Worm (Caenorhabditis elegans): ENCODE data around the gene lon-3.

lon-3 gene

DNA sequence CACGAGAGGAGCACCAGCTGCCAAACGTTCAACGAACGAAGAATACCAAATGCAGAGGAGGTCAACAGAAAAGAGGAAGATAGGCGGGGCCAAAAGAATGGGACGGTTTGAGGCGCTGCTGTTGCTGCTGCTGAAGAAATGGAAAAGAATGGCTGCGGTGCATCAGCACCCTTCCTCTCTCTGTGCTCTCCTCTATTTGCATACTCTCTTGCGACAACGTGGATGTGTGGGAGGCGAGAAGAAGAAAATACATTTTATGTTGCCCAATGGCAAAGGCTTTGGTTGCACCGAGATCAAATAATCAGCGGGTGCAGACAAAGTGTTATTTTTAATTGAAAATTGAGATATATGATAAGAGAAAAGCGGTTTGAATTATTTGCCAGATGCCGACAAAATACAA is 40.1 kb downstream of the lon-3 start (continued):
- TF ChIP-seq efl-1 (optimal IDR thresholded peaks at IDR 0.05) (peak in 1 of 2 experiments; percentile 14), efl-1 (GFP tag; optimal IDR thresholded peaks at IDR 0.05 in 1 of 2) (peak in 1 of 2 experiments; percentile 77), lin-14 (GFP tag; optimal IDR thresholded peaks at IDR 0.05) (peak; percentile 79), zag-1 (tag; optimal IDR thresholded peaks at IDR 0.05) (no peak), fos-1 (tag; optimal IDR thresholded peaks at IDR 0.05) (no peak), zip-4 (GFP tag; optimal IDR thresholded peaks at IDR 0.05) (no peak), hpl-2 (GFP tag; optimal IDR thresholded peaks at IDR 0.05) (no peak), tbx-2 (tag; optimal IDR thresholded peaks at IDR 0.05) (no peak), mdl-1 (tag; optimal IDR thresholded peaks at IDR 0.05) (no peak), mef-2 (tag; optimal IDR thresholded peaks at IDR 0.05) (no peak), hlh-4 (tag; optimal IDR thresholded peaks at IDR 0.05) (no peak), vab-15 (tag; optimal IDR thresholded peaks at IDR 0.05) (no peak), nhr-237 (tag; optimal IDR thresholded peaks at IDR 0.05) (no peak), lir-3 (tag; optimal IDR thresholded peaks at IDR 0.05; ENCODE audit: poor library complexity) (no peak), sptf-1 (tag; optimal IDR thresholded peaks at IDR 0.05) (no peak), ztf-4 (tag; optimal IDR thresholded peaks at IDR 0.05) (no peak), unc-30 (tag; optimal IDR thresholded peaks at IDR 0.05) (no peak), fkh-10 (GFP tag; optimal IDR thresholded peaks at IDR 0.05) (no peak), snu-23 (GFP tag; optimal IDR thresholded peaks at IDR 0.05) (peak; percentile 8), unc-62 (GFP tag; optimal IDR thresholded peaks at IDR 0.05) (no peak), fkh-4 (tag; optimal IDR thresholded peaks at IDR 0.05; ENCODE audit: borderline replicate concordance) (no peak), isw-1 (GFP tag; IDR thresholded peaks at IDR 0.05) (no peak), egl-13 (tag; optimal IDR thresholded peaks at IDR 0.05) (no peak), ets-5 (GFP tag; IDR thresholded peaks at IDR 0.05) (no peak), skn-1 (tag; optimal IDR thresholded peaks at IDR 0.05) (no peak), nhr-19 (GFP tag; conservative IDR thresholded peaks at IDR 0.05) (peak; percentile 29), ceh-90 (tag; optimal IDR thresholded peaks at IDR 0.05) (no peak), pax-3 (tag; optimal IDR thresholded peaks at IDR 0.05) (no peak), nhr-20 (tag; optimal IDR thresholded peaks at IDR 0.05) (peak; percentile 27), Y116A8C.19 (tag; optimal IDR thresholded peaks at IDR 0.05; ENCODE audit: borderline replicate concordance) (no peak), ceh-8 (GFP tag; optimal IDR thresholded peaks at IDR 0.05) (no peak), F16B12.6 (tag; optimal IDR thresholded peaks at IDR 0.05) (no peak), ces-1 (GFP tag; optimal IDR thresholded peaks at IDR 0.05) (no peak), dsc-1 (tag; optimal IDR thresholded peaks at IDR 0.05) (no peak), ama-1 (optimal IDR thresholded peaks at IDR 0.05) (no peak), nhr-84 (tag; optimal IDR thresholded peaks at IDR 0.05) (no peak), nhr-12 (tag; optimal IDR thresholded peaks at IDR 0.05) (no peak), nhr-11 (tag; optimal IDR thresholded peaks at IDR 0.05) (no peak), swsn-7 (tag; optimal IDR thresholded peaks at IDR 0.05) (no peak), grh-1 (GFP tag; IDR thresholded peaks at IDR 0.05) (no peak), C16A3.4 (tag; optimal IDR thresholded peaks at IDR 0.05) (no peak), lsy-2 (tag; optimal IDR thresholded peaks at IDR 0.05) (no peak), snpc-4 (tag; optimal IDR thresholded peaks at IDR 0.05) (no peak), dpl-1 (GFP tag; optimal IDR thresholded peaks at IDR 0.05) (no peak), tlp-1 (tag; optimal IDR thresholded peaks at IDR 0.05) (no peak), fkh-8 (tag; optimal IDR thresholded peaks at IDR 0.05) (no peak)

DNA sequence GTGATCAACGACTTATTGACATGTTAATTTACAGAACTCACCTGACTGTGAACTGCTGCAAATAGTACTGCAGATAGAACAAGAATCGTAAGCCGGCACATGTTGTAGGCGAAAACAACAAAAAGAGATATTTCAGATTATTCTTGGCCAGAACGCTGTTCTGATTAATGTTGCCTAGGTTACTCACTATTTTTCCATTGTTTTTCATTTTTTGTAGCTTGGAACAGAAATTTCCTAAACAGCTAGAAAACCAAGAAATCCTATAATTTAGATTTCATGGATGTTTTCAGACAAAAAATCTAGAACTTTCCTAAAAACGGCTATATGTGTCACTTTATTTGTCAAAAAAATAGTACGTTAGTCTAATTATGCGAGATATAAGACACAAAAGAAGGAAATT is 43.9 kb downstream of the lon-3 start, which contains the start of gene C27A7.9:
Gene C27A7.9, minus strand, starts transcription at position 101 of the 400 bp plus-strand sequence.
- no peak for TF ChIP-seq alr-1 (tag; optimal IDR thresholded peaks at IDR 0.05; ENCODE audit: borderline replicate concordance)
- TF ChIP-seq lsy-2 (tag; optimal IDR thresholded peaks at IDR 0.05), result no peak
- TF ChIP-seq hlh-4 (tag; optimal IDR thresholded peaks at IDR 0.05), result no peak
- TF ChIP-seq nhr-11 (tag; optimal IDR thresholded peaks at IDR 0.05), result no peak
- TF ChIP-seq unc-98 (GFP tag; IDR thresholded peaks at IDR 0.05), result no peak
- TF ChIP-seq blmp-1 (tag; optimal IDR thresholded peaks at IDR 0.05), result no peak
- no peak for TF ChIP-seq dpl-1 (GFP tag; optimal IDR thresholded peaks at IDR 0.05)
- no peak for TF ChIP-seq sox-4 (tag; optimal IDR thresholded peaks at IDR 0.05)
- no peak for TF ChIP-seq hlh-17 (GFP tag; optimal IDR thresholded peaks at IDR 0.05; ENCODE audit: borderline replicate concordance)
- no peak for TF ChIP-seq tbx-2 (tag; optimal IDR thresholded peaks at IDR 0.05)
- TF ChIP-seq lin-39 (tag; optimal IDR thresholded peaks at IDR 0.05), result no peak
- no peak for TF ChIP-seq lin-14 (GFP tag; optimal IDR thresholded peaks at IDR 0.05)
- no peak for TF ChIP-seq ztf-4 (tag; optimal IDR thresholded peaks at IDR 0.05)
- TF ChIP-seq skn-1 (tag; optimal IDR thresholded peaks at IDR 0.05), result no peak
- no peak for TF ChIP-seq tlp-1 (tag; optimal IDR thresholded peaks at IDR 0.05)
- no peak for TF ChIP-seq zag-1 (tag; optimal IDR thresholded peaks at IDR 0.05)
- no peak for TF ChIP-seq aly-2 (tag; optimal IDR thresholded peaks at IDR 0.05)
- TF ChIP-seq nhr-237 (tag; optimal IDR thresholded peaks at IDR 0.05), result no peak
- TF ChIP-seq mdl-1 (tag; optimal IDR thresholded peaks at IDR 0.05), result no peak
- TF ChIP-seq efl-1 (optimal IDR thresholded peaks at IDR 0.05), result no peak
- TF ChIP-seq efl-1 (GFP tag; optimal IDR thresholded peaks at IDR 0.05 in 1 of 2), result no peak

Measured in whole organism, L1 larva.